Worm (Caenorhabditis elegans): ENCODE results near the gene cyp-33C12.

- no peak for TF ChIP-seq cog-1 (tag; optimal IDR thresholded peaks at IDR 0.05)
- TF ChIP-seq T22C8.4 (GFP tag; IDR thresholded peaks at IDR 0.05) = no peak
- TF ChIP-seq ref-1 (GFP tag; conservative IDR thresholded peaks at IDR 0.05) = no peak
Observed at ce11 chrV:2156830-2157229, 47.4 kb downstream of the cyp-33C12 start, which contains the start of gene srbc-22.

All from whole organism, midembryonic.